Worm (Caenorhabditis elegans): ENCODE data around the gene T01G1.2.

- no peak for TF ChIP-seq pha-4 (tag; optimal IDR thresholded peaks at IDR 0.05)
- no peak for TF ChIP-seq nhr-237 (tag; optimal IDR thresholded peaks at IDR 0.05)
Observed at ce11 chrIV:11329269-11329668, 24.9 kb upstream of the T01G1.2 start, which contains the start of gene leo-1.
